Fruit fly (Drosophila melanogaster) whole organism, embryonic: ENCODE data around the gene CG31249.

Source experiments
- Adf1 ChIP-seq: fragments of 200-800 bp; sonication (Bioruptor generic); IDR thresholded peaks from 2 replicates; pipeline ENCODE4 v1.3.6; 2022; ENCODE audit warnings: missing biosample characterization, missing genetic modification characterization
- BEAF-32 ChIP-seq: fragments of 200-800 bp; sonication (Bioruptor generic); optimal IDR thresholded peaks from 3 replicates; lab custom pipeline; 2017; ENCODE audit warnings: missing biosample characterization, missing genetic modification characterization, mild to moderate bottlenecking, moderate library complexity, missing genetic modification reagents
- CG11504 ChIP-seq: fragments of 200-800 bp; sonication (Bioruptor generic); optimal IDR thresholded peaks from 3 replicates; lab custom pipeline; 2019; ENCODE audit warnings: missing biosample characterization, mild to moderate bottlenecking, missing genetic modification characterization, moderate library complexity
- CG12299 ChIP-seq: fragments of 200-800 bp; sonication (Bioruptor generic); optimal IDR thresholded peaks from 2 replicates; lab custom pipeline; 2018; ENCODE audit warnings: missing biosample characterization, mild to moderate bottlenecking, missing genetic modification characterization
- CG12659 ChIP-seq: fragments of 200-800 bp; sonication (Bioruptor generic); optimal IDR thresholded peaks from 3 replicates; lab custom pipeline; 2017; ENCODE audit warnings: mild to moderate bottlenecking, missing biosample characterization, missing genetic modification reagents, missing genetic modification characterization
- CG13287 ChIP-seq: fragments of 200-800 bp; sonication (Bioruptor generic); IDR thresholded peaks from 2 replicates; pipeline ENCODE4 v1.3.6; 2022; ENCODE audit warnings: missing biosample characterization, missing genetic modification characterization; ENCODE audit not compliant: partially characterized antibody
- CG16813 ChIP-seq: fragments of 200-800 bp; sonication (Bioruptor generic); IDR thresholded peaks from 3 replicates; pipeline ENCODE4 v1.3.6; 2022; ENCODE audit warnings: missing biosample characterization, missing genetic modification characterization; ENCODE audit not compliant: partially characterized antibody
- CG2199 ChIP-seq: fragments of 200-800 bp; sonication (Bioruptor generic); IDR thresholded peaks from 3 replicates; pipeline ENCODE4 v1.3.6; 2022; ENCODE audit warnings: missing biosample characterization, missing genetic modification characterization
- CG3281 ChIP-seq: fragments of 200-800 bp; sonication (Bioruptor generic); optimal IDR thresholded peaks from 3 replicates; lab custom pipeline; 2017; ENCODE audit warnings: missing biosample characterization, mild to moderate bottlenecking, missing genetic modification characterization
- CG42726 ChIP-seq: fragments of 200-800 bp; sonication (Bioruptor generic); IDR thresholded peaks from 2 replicates; pipeline ENCODE4 v1.3.6; 2022; ENCODE audit warnings: missing biosample characterization, missing genetic modification characterization; ENCODE audit not compliant: partially characterized antibody
- CG43689 ChIP-seq: fragments of 200-800 bp; sonication (Bioruptor generic); IDR thresholded peaks from 2 replicates; pipeline ENCODE4 v1.3.6; 2022; ENCODE audit warnings: missing biosample characterization, missing genetic modification characterization
- CG7928 ChIP-seq: fragments of 200-800 bp; sonication (Bioruptor generic); optimal IDR thresholded peaks from 2 replicates; lab custom pipeline; 2017; ENCODE audit warnings: missing biosample characterization, mild to moderate bottlenecking, missing genetic modification characterization
- CG7963 ChIP-seq: fragments of 200-800 bp; sonication (Bioruptor generic); IDR thresholded peaks from 3 replicates; pipeline ENCODE4 v1.3.6; 2022; ENCODE audit warnings: missing biosample characterization, missing genetic modification characterization; ENCODE audit not compliant: partially characterized antibody
- CHES-1-like ChIP-seq: fragments of 200-800 bp; sonication (Bioruptor generic); optimal IDR thresholded peaks from 2 replicates; lab custom pipeline; 2016; ENCODE audit warnings: missing biosample characterization, missing genetic modification characterization
- Dbx ChIP-seq: fragments of 200-800 bp; sonication (Bioruptor generic); IDR thresholded peaks from 3 replicates; pipeline ENCODE4 v1.3.6; 2022; ENCODE audit warnings: missing biosample characterization, missing genetic modification characterization
- Deaf1 ChIP-seq: fragments of 200-800 bp; optimal IDR thresholded peaks from 3 replicates; lab custom pipeline; 2019; ENCODE audit warnings: missing biosample characterization, mild to moderate bottlenecking, missing genetic modification characterization, moderate library complexity
- Dfd ChIP-seq, 2 experiments: fragments of >200 bp; optimal IDR thresholded peaks; 2 replicates each; lab custom pipeline; 2017; ENCODE audit warnings: missing biosample characterization in 2 of 2, missing genetic modification characterization in 2 of 2
- Dref ChIP-seq: fragments of 200-800 bp; sonication (Bioruptor generic); IDR thresholded peaks from 2 replicates; pipeline ENCODE4 v1.3.6; 2022; ENCODE audit warnings: missing biosample characterization, missing genetic modification characterization
- GATAe ChIP-seq: fragments of 200-800 bp; sonication (Bioruptor generic); conservative IDR thresholded peaks from 2 replicates; pipeline ENCODE4 v1.3.6; 2022; ENCODE audit warnings: missing biosample characterization, missing genetic modification characterization
- HLH3B ChIP-seq: fragments of 200-800 bp; sonication (Bioruptor generic); IDR thresholded peaks from 2 replicates; pipeline ENCODE4 v1.3.6; 2022; ENCODE audit warnings: missing biosample characterization, missing genetic modification characterization
- HmgD ChIP-seq: fragments of 200-800 bp; sonication (Bioruptor generic); optimal IDR thresholded peaks from 3 replicates; lab custom pipeline; 2016; ENCODE audit warnings: missing biosample characterization, missing genetic modification characterization
- HmgZ ChIP-seq: fragments of 200-800 bp; sonication (Bioruptor generic); optimal IDR thresholded peaks from 2 replicates; lab custom pipeline; 2018; ENCODE audit warnings: missing biosample characterization, mild to moderate bottlenecking, missing genetic modification characterization
- MBD-R2 ChIP-seq: fragments of 200-800 bp; sonication (Bioruptor generic); IDR thresholded peaks from 2 replicates; pipeline ENCODE4 v1.3.6; 2022; ENCODE audit warnings: missing biosample characterization, missing genetic modification characterization
- MESR4 ChIP-seq: fragments of 200-800 bp; sonication (Bioruptor generic); optimal IDR thresholded peaks from 2 replicates; lab custom pipeline; 2018; ENCODE audit warnings: missing biosample characterization, mild to moderate bottlenecking, missing genetic modification characterization, moderate library complexity
- Max ChIP-seq: fragments of 200-800 bp; sonication (Bioruptor generic); optimal IDR thresholded peaks from 2 replicates; lab custom pipeline; 2016; ENCODE audit warnings: missing biosample characterization, mild to moderate bottlenecking, missing genetic modification characterization
- Med ChIP-seq: fragments of 200-800 bp; sonication (Bioruptor generic); peaks from one replicate; lab custom pipeline; 2016; ENCODE audit warnings: missing biosample characterization, missing genetic modification characterization, mild to moderate bottlenecking, inconsistent platforms, moderate library complexity
- TFAM ChIP-seq: fragments of 200-800 bp; sonication (Bioruptor generic); optimal IDR thresholded peaks from 2 replicates; lab custom pipeline; 2017; ENCODE audit warnings: missing biosample characterization, missing genetic modification characterization, inconsistent platforms
- Xbp1 ChIP-seq: fragments of 200-800 bp; sonication (Bioruptor generic); optimal IDR thresholded peaks from 3 replicates; lab custom pipeline; 2016; ENCODE audit warnings: missing biosample characterization, mild to moderate bottlenecking, missing genetic modification characterization
- al ChIP-seq: fragments of 200-800 bp; sonication (Bioruptor generic); IDR thresholded peaks from 2 replicates; pipeline ENCODE4 v1.3.6; 2022; ENCODE audit warnings: missing biosample characterization, missing genetic modification characterization
- chm ChIP-seq: fragments of 200-800 bp; sonication (Bioruptor generic); IDR thresholded peaks from 2 replicates; pipeline ENCODE4 v1.3.6; 2022; ENCODE audit warnings: missing biosample characterization, missing genetic modification characterization
- croc ChIP-seq: fragments of 200-800 bp; sonication (Bioruptor generic); conservative IDR thresholded peaks from 3 replicates; pipeline ENCODE4 v1.3.6; 2022; ENCODE audit warnings: missing biosample characterization, missing genetic modification characterization
- dmrt11E ChIP-seq: fragments of 200-800 bp; sonication (Bioruptor generic); optimal IDR thresholded peaks from 3 replicates; lab custom pipeline; 2018; ENCODE audit warnings: missing biosample characterization, mild to moderate bottlenecking, missing genetic modification characterization, moderate library complexity
- ewg ChIP-seq: fragments of 200-800 bp; sonication (Bioruptor generic); optimal IDR thresholded peaks from 3 replicates; lab custom pipeline; 2017; ENCODE audit warnings: mild to moderate bottlenecking, missing biosample characterization, missing genetic modification reagents, missing genetic modification characterization
- gce ChIP-seq: fragments of 200-800 bp; sonication (Bioruptor generic); IDR thresholded peaks from 3 replicates; pipeline ENCODE4 v1.3.6; 2022; ENCODE audit warnings: missing biosample characterization, missing genetic modification characterization
- hb ChIP-seq: fragments of 200-800 bp; sonication (Bioruptor generic); IDR thresholded peaks from 3 replicates; pipeline ENCODE4 v1.3.6; 2022; ENCODE audit warnings: missing biosample characterization, missing genetic modification characterization; ENCODE audit not compliant: partially characterized antibody
- inv ChIP-seq: fragments of 200-800 bp; sonication (Bioruptor generic); IDR thresholded peaks from 2 replicates; pipeline ENCODE4 v1.3.6; 2022; ENCODE audit warnings: missing biosample characterization, missing genetic modification characterization; ENCODE audit not compliant: partially characterized antibody
- jumu ChIP-seq: fragments of 200-800 bp; sonication (Bioruptor generic); optimal IDR thresholded peaks from 3 replicates; lab custom pipeline; 2016; ENCODE audit warnings: missing biosample characterization, missing genetic modification characterization
- knrl ChIP-seq: fragments of 200-800 bp; sonication (Bioruptor generic); IDR thresholded peaks from 3 replicates; pipeline ENCODE4 v1.3.6; 2022; ENCODE audit warnings: missing biosample characterization, missing genetic modification characterization; ENCODE audit not compliant: partially characterized antibody
- nom ChIP-seq: fragments of 200-800 bp; sonication (Bioruptor generic); optimal IDR thresholded peaks from 2 replicates; lab custom pipeline; 2017; ENCODE audit warnings: missing biosample characterization, missing genetic modification characterization, mild to moderate bottlenecking, moderate library complexity, missing genetic modification reagents
- odd ChIP-seq: fragments of 200-800 bp; sonication (Bioruptor generic); optimal IDR thresholded peaks from 2 replicates; lab custom pipeline; 2017; ENCODE audit warnings: missing biosample characterization, mild to moderate bottlenecking, missing genetic modification characterization
- prd ChIP-seq, 3 experiments: fragments of >200 bp in 2 of 3; fragments of 200-800 bp in 1 of 3; sonication (Bioruptor generic) in 1 of 3; optimal IDR thresholded peaks in 2 of 3; IDR thresholded peaks in 1 of 3; 2 replicates in 2 of 3; 3 replicates in 1 of 3; pipeline versions ENCODE4 v1.3.6 to Lab custom; 2017 to 2022; ENCODE audit warnings: missing biosample characterization in 1 of 3, missing genetic modification characterization in 1 of 3
- slbo ChIP-seq: fragments of 200-800 bp; sonication (Bioruptor generic); IDR thresholded peaks from 2 replicates; pipeline ENCODE4 v1.3.6; 2022; ENCODE audit warnings: missing biosample characterization, missing genetic modification characterization
- sna ChIP-seq: fragments of 200-800 bp; sonication (Bioruptor generic); IDR thresholded peaks from 2 replicates; pipeline ENCODE4 v1.3.6; 2022; ENCODE audit warnings: missing biosample characterization, missing genetic modification characterization; ENCODE audit not compliant: partially characterized antibody
- sob ChIP-seq: fragments of 200-800 bp; sonication (Bioruptor generic); IDR thresholded peaks from 2 replicates; pipeline ENCODE4 v1.3.6; 2022; ENCODE audit warnings: missing biosample characterization, missing genetic modification characterization
- tna ChIP-seq: fragments of 200-800 bp; sonication (Bioruptor generic); IDR thresholded peaks from 2 replicates; pipeline ENCODE4 v1.3.6; 2022; ENCODE audit warnings: missing biosample characterization, missing genetic modification characterization; ENCODE audit not compliant: partially characterized antibody
- trem ChIP-seq: fragments of 200-800 bp; optimal IDR thresholded peaks from 3 replicates; lab custom pipeline; 2019; ENCODE audit warnings: missing biosample characterization, mild to moderate bottlenecking, missing genetic modification characterization, moderate library complexity
- usp ChIP-seq: fragments of >200 bp; optimal IDR thresholded peaks from 2 replicates; lab custom pipeline; 2017; ENCODE audit warnings: missing biosample characterization, missing genetic modification characterization
- yki ChIP-seq: fragments of >200 bp; optimal IDR thresholded peaks from 3 replicates; lab custom pipeline; 2018
- zen ChIP-seq: fragments of 200-800 bp; sonication (Bioruptor generic); optimal IDR thresholded peaks from 3 replicates; lab custom pipeline; 2018; ENCODE audit warnings: missing biosample characterization, mild to moderate bottlenecking, missing genetic modification characterization, moderate library complexity

Gene CG31249

DNA sequence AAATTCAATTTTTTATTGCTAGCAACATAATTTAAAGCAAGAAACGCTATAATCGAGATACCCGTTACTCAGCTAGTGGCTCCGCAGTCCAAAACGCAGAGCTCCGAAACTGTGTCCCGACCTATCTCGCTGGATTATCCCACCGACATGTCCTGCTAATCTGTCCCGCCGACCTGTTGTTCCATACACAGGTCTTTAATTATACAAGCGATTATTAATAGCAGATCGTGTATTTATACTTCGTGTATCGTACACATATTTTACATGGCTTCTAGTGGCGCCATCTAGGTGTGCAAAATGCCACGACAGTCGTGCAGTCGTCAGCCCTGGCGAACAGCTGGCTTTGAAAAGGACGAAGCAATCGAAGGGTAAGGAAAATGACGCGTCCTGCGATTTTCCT, 46.4 kb upstream of the CG31249 start, which contains the start of gene CG14321 (continued):
- TF ChIP-seq trem (tag; lab: Kevin White, UChicago), result peak; percentile 30
- peak; percentile 85 for TF ChIP-seq CG7928 (GFP tag; lab: Kevin White, UChicago)
- no peak for TF ChIP-seq Dfd (GFP tag; optimal IDR thresholded peaks at IDR 0.05; lab: Kevin White, UChicago)
- TF ChIP-seq CG16813 (GFP tag; lab: Robert Waterston, UW), result peak; percentile 64
- no peak for TF ChIP-seq ewg
- TF ChIP-seq yki (lab: Kevin White, UChicago), result no peak
- TF ChIP-seq CG42726 (GFP tag; lab: Robert Waterston, UW), result peak; percentile 82
- no peak for TF ChIP-seq al
- TF ChIP-seq TFAM (GFP tag; lab: Kevin White, UChicago), result no peak
- TF ChIP-seq GATAe (GFP tag; lab: Robert Waterston, UW), result no peak
- TF ChIP-seq HmgZ (tag; lab: Kevin White, UChicago), result no peak
- no peak for TF ChIP-seq prd (optimal IDR thresholded peaks at IDR 0.05; lab: Kevin White, UChicago)
- TF ChIP-seq prd (GFP tag; IDR thresholded peaks at IDR 0.05; lab: Robert Waterston, UW), result peak; percentile 14; the same call in 1 of the 3 replicates
- peak; percentile 30 for TF ChIP-seq Deaf1 (tag; lab: Kevin White, UChicago)
- peak; percentile 19 for TF ChIP-seq BEAF-32 (GFP tag; lab: Kevin White, UChicago)
- TF ChIP-seq gce (GFP tag; lab: Robert Waterston, UW), result no peak
- 0 out of 2 replicates have a peak, but pooled peaks have one; percentile 22 for TF ChIP-seq HLH3B (GFP tag; lab: Robert Waterston, UW)
- TF ChIP-seq HmgD (GFP tag; lab: Kevin White, UChicago), result peak; percentile 12
- peak; percentile 46 for TF ChIP-seq Med (GFP tag; lab: Kevin White, UChicago)
- TF ChIP-seq CG13287 (GFP tag; lab: Robert Waterston, UW), result peak; percentile 49
- TF ChIP-seq inv (GFP tag; lab: Robert Waterston, UW), result peak; percentile 36; the same call in 1 of the 2 replicates
- TF ChIP-seq MBD-R2 (GFP tag; lab: Robert Waterston, UW), result peak; percentile 58; the same call in 1 of the 2 replicates
- peak; percentile 55 for TF ChIP-seq knrl (GFP tag; lab: Robert Waterston, UW)
- peak; percentile 22 for TF ChIP-seq CG11504 (tag; lab: Kevin White, UChicago)
- peak; percentile 84 for TF ChIP-seq hb
- TF ChIP-seq CG43689, result no peak
- TF ChIP-seq CG3281 (GFP tag; lab: Kevin White, UChicago), result peak; percentile 5
- TF ChIP-seq Dref (GFP tag; lab: Robert Waterston, UW), result no peak
- peak; percentile 0 for TF ChIP-seq MESR4
- TF ChIP-seq CG7963, result 0 out of 3 replicates have a peak, but pooled peaks have one; percentile 16
- TF ChIP-seq sna, result peak; percentile 51
- TF ChIP-seq chm, result 0 out of 2 replicates have a peak, but pooled peaks have one; percentile 13
- TF ChIP-seq zen (tag; lab: Kevin White, UChicago), result peak; percentile 77
- no peak for TF ChIP-seq nom (GFP tag; lab: Kevin White, UChicago)
- TF ChIP-seq slbo, result peak; percentile 20; the same call in 1 of the 2 replicates
- TF ChIP-seq Max (GFP tag; lab: Kevin White, UChicago), result no peak
- TF ChIP-seq odd, result no peak
- peak; percentile 28; the same call in 1 of the 2 replicates for TF ChIP-seq sob (GFP tag; lab: Robert Waterston, UW)
- no peak for TF ChIP-seq usp (GFP tag; lab: Kevin White, UChicago)
- no peak for TF ChIP-seq dmrt11E (tag; lab: Kevin White, UChicago)
- no peak for TF ChIP-seq Adf1 (GFP tag; lab: Robert Waterston, UW)
- no peak for TF ChIP-seq CHES-1-like (GFP tag; lab: Kevin White, UChicago)
- TF ChIP-seq tna (GFP tag; lab: Robert Waterston, UW), result peak; percentile 76
- TF ChIP-seq jumu (GFP tag; lab: Kevin White, UChicago), result no peak
- TF ChIP-seq Xbp1 (GFP tag; lab: Kevin White, UChicago), result peak; percentile 19
- TF ChIP-seq croc, result no peak
- peak; percentile 35; the same call in 1 of the 3 replicates for TF ChIP-seq Dbx
- no peak for TF ChIP-seq CG12299 (tag; lab: Kevin White, UChicago)
- TF ChIP-seq CG12659 (GFP tag; lab: Kevin White, UChicago), result no peak
- TF ChIP-seq CG2199 (GFP tag; lab: Robert Waterston, UW), result peak; percentile 66; the same call in 1 of the 3 replicates
